Worm (Caenorhabditis elegans) whole organism, midembryonic: Measurements from ENCODE around the gene esyt-2.

ENCODE experiments used
- T22C8.4 ChIP-seq: fragments of 200-800 bp; sonication (Bioruptor generic); IDR thresholded peaks from 2 replicates; pipeline ENCODE4 v1.3.6; 2022; ENCODE audit warnings: missing genetic modification characterization, missing compliant biosample characterization
- cog-1 ChIP-seq: sonication (generic microtip); optimal IDR thresholded peaks from 2 replicates; lab custom pipeline; 2016; ENCODE audit warnings: missing genetic modification characterization, missing compliant biosample characterization
- flt-1 ChIP-seq: fragments of 200-800 bp; sonication (Bioruptor generic); IDR thresholded peaks from 2 replicates; pipeline ENCODE4 v1.3.6; 2022; ENCODE audit warnings: missing genetic modification characterization, missing compliant biosample characterization
- klf-2 ChIP-seq: fragments of 200-800 bp; sonication (Bioruptor generic); conservative IDR thresholded peaks from 2 replicates; pipeline ENCODE4 v1.3.6; 2022; ENCODE audit warnings: missing genetic modification reagents, missing genetic modification characterization, missing compliant biosample characterization
- med-1 ChIP-seq: sonication (generic microtip); optimal IDR thresholded peaks from 2 replicates; lab custom pipeline; 2017; ENCODE audit warnings: missing genetic modification characterization, mild to moderate bottlenecking, missing compliant biosample characterization, antibody characterized with exemption, missing genetic modification reagents; ENCODE audit not compliant: insufficient read depth
- ref-1 ChIP-seq: fragments of 200-800 bp; sonication (Bioruptor generic); conservative IDR thresholded peaks from 2 replicates; pipeline ENCODE4 v1.3.6; 2022; ENCODE audit warnings: missing genetic modification reagents, missing genetic modification characterization, missing compliant biosample characterization
- tab-1 ChIP-seq: fragments of 200-800 bp; sonication (Bioruptor generic); IDR thresholded peaks from 2 replicates; pipeline ENCODE4 v1.3.6; 2022; ENCODE audit warnings: missing genetic modification characterization, missing compliant biosample characterization
- ztf-23 ChIP-seq: fragments of 200-800 bp; sonication (Bioruptor generic); IDR thresholded peaks from 2 replicates; pipeline ENCODE4 v1.3.6; 2022; ENCODE audit warnings: missing genetic modification reagents, missing genetic modification characterization, missing compliant biosample characterization
- ztf-29 ChIP-seq: fragments of 200-800 bp; sonication (Bioruptor generic); IDR thresholded peaks from 2 replicates; pipeline ENCODE4 v1.3.6; 2022; ENCODE audit warnings: missing genetic modification reagents, missing genetic modification characterization, missing compliant biosample characterization

- TF ChIP-seq tab-1 (no peak), ztf-29 (GFP tag; lab: Robert Waterston, UW) (no peak), cog-1 (no peak), flt-1 (no peak), T22C8.4 (GFP tag; lab: Robert Waterston, UW) (no peak), ztf-23 (GFP tag; lab: Robert Waterston, UW) (no peak), klf-2 (GFP tag; lab: Robert Waterston, UW) (no peak), ref-1 (GFP tag; lab: Robert Waterston, UW) (no peak), med-1 (GFP tag; lab: Kevin White, UChicago) (no peak)
Measured at ce11 chrIII:6264447-6264846, 33.7 kb upstream of the esyt-2 start, which contains the start of gene srg-5.
